Fruit fly (Drosophila melanogaster) whole organism, wandering third instar larva: ENCODE results near the gene CG1309.

Experiments
- Dif ChIP-seq: fragments of 200-275, 200-300 bp; sonication (Bioruptor generic); optimal IDR thresholded peaks from 2 replicates; lab custom pipeline; 2018; ENCODE audit warnings: missing biosample characterization, missing genetic modification characterization; ENCODE audit not compliant: partially characterized antibody
- Sp1 ChIP-seq: fragments of 200-800 bp; sonication (Bioruptor generic); optimal IDR thresholded peaks from 3 replicates; lab custom pipeline; 2019; ENCODE audit warnings: missing biosample characterization, mild to moderate bottlenecking, missing genetic modification characterization, moderate library complexity
- psq ChIP-seq: fragments of 200-800 bp; sonication (Bioruptor generic); optimal IDR thresholded peaks from 3 replicates; lab custom pipeline; 2017; ENCODE audit warnings: missing biosample characterization, mild to moderate bottlenecking, missing genetic modification characterization, moderate library complexity
- sage ChIP-seq: fragments of 200-800 bp; sonication (Bioruptor generic); optimal IDR thresholded peaks from 2 replicates; lab custom pipeline; 2016; ENCODE audit warnings: missing biosample characterization, mild to moderate bottlenecking, missing genetic modification characterization

DNA sequence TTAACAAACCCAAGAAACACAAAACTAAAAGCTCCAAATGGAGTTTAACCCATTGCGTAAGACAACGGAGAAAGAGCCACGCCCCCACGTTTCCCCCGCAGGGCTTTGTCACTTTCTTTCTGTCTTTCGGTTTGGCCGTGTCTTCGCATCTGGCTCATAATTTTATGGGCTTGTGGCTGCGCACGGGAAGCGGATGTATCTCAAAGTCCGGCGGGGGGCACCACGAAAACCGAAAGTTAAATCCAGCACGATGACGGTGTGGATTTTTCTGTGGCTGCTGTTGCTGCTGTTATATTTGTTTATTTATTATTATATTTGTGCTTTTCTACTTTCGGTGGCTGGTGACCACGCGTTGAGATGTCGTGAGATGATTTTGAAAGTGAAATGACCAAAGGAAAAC is 37.5 kb downstream of the CG1309 start:
- no peak for TF ChIP-seq psq (GFP tag; lab: Kevin White, UChicago)
- TF ChIP-seq Dif (GFP tag; lab: Kevin White, UChicago) = no peak
- TF ChIP-seq Sp1 (GFP tag; lab: Kevin White, UChicago) = no peak
- TF ChIP-seq sage (GFP tag; lab: Kevin White, UChicago) = no peak
